Fruit fly (Drosophila melanogaster): Measurements from ENCODE around the gene hay.

The hay gene

dm6 chr3L:10665433-10666150 is 34.7 kb downstream of the hay start (continued):
- TF ChIP-seq gem (tag; optimal IDR thresholded peaks at IDR 0.05) (peak; percentile 99), lov (optimal IDR thresholded peaks at IDR 0.05) (no peak), lov (GFP tag; IDR thresholded peaks at IDR 0.05) (no peak), Hand (GFP tag; optimal IDR thresholded peaks at IDR 0.05) (peak; percentile 95), fd102C (GFP tag; optimal IDR thresholded peaks at IDR 0.05) (peak; percentile 90), CG18011 (GFP tag; optimal IDR thresholded peaks at IDR 0.05) (peak; percentile 80), Hr78 (GFP tag; optimal IDR thresholded peaks at IDR 0.05) (peak in 1 of 2 experiments; percentile 96), ham (GFP tag; IDR thresholded peaks at IDR 0.05) (peak; percentile 38; the same call in 1 of the 2 replicates), stwl (tag; optimal IDR thresholded peaks at IDR 0.05) (peak; percentile 65), Atf-2 (GFP tag; optimal IDR thresholded peaks at IDR 0.05) (peak; percentile 75), CG2129 (GFP tag; IDR thresholded peaks at IDR 0.05; ENCODE audit: partially characterized antibody) (no peak), lilli (GFP tag; optimal IDR thresholded peaks at IDR 0.05) (peak; percentile 93), MBD-R2 (GFP tag; IDR thresholded peaks at IDR 0.05) (peak; percentile 66; the same call in 1 of the 2 replicates), CG7839 (tag; optimal IDR thresholded peaks at IDR 0.05) (peak; percentile 99), CG18619 (GFP tag; optimal IDR thresholded peaks at IDR 0.05) (peak; percentile 98), fd96Cb (tag; optimal IDR thresholded peaks at IDR 0.05) (peak; percentile 97), slou (GFP tag; optimal IDR thresholded peaks at IDR 0.05) (peak; percentile 90), CG12236 (GFP tag; optimal IDR thresholded peaks at IDR 0.05) (peak; percentile 79), nerfin-2 (GFP tag; IDR thresholded peaks at IDR 0.05; ENCODE audit: partially characterized antibody) (no peak), CG3995 (GFP tag; optimal IDR thresholded peaks at IDR 0.05) (peak; percentile 75), Fer1 (GFP tag; optimal IDR thresholded peaks at IDR 0.05) (peak; percentile 97), Nf-YB (GFP tag; optimal IDR thresholded peaks at IDR 0.05) (peak; percentile 90), CG10267 (tag; optimal IDR thresholded peaks at IDR 0.05) (peak; percentile 96), HmgZ (tag; optimal IDR thresholded peaks at IDR 0.05) (peak; percentile 97), CG8924 (tag; optimal IDR thresholded peaks at IDR 0.05) (peak; percentile 99), danr (GFP tag; IDR thresholded peaks at IDR 0.05) (peak; percentile 90), ind (GFP tag; optimal IDR thresholded peaks at IDR 0.05) (peak; percentile 92), HHEX (GFP tag; optimal IDR thresholded peaks at IDR 0.05) (peak; percentile 97), Awh (GFP tag; IDR thresholded peaks at IDR 0.05) (peak; percentile 87), CG13775 (GFP tag; optimal IDR thresholded peaks at IDR 0.05) (peak; percentile 98), Tbp (GFP tag; optimal IDR thresholded peaks at IDR 0.05) (no peak), Taf1 (GFP tag; IDR thresholded peaks at IDR 0.05) (peak; percentile 85), CG1233 (GFP tag; optimal IDR thresholded peaks at IDR 0.05) (peak; percentile 98), lmd (GFP tag; IDR thresholded peaks at IDR 0.05) (peak; percentile 95), CG13287 (GFP tag; IDR thresholded peaks at IDR 0.05; ENCODE audit: partially characterized antibody) (no peak), CG11504 (tag; optimal IDR thresholded peaks at IDR 0.05) (peak; percentile 98), pita (GFP tag; optimal IDR thresholded peaks at IDR 0.05) (no peak), CG33213 (GFP tag; optimal IDR thresholded peaks at IDR 0.05) (peak; percentile 61), CG12219 (GFP tag; optimal IDR thresholded peaks at IDR 0.05) (peak; percentile 97), CG1647 (GFP tag; optimal IDR thresholded peaks at IDR 0.05) (peak; percentile 78), CG15479 (GFP tag; optimal IDR thresholded peaks at IDR 0.05) (peak; percentile 83), ash1 (GFP tag; optimal IDR thresholded peaks at IDR 0.05) (peak; percentile 66), CG9817 (tag; optimal IDR thresholded peaks at IDR 0.05) (peak; percentile 93), CrebB (tag; optimal IDR thresholded peaks at IDR 0.05) (peak; percentile 96), aop (GFP tag; IDR thresholded peaks at IDR 0.05) (peak; percentile 82), bcd (GFP tag; optimal IDR thresholded peaks at IDR 0.05) (peak; percentile 97), odd (GFP tag; optimal IDR thresholded peaks at IDR 0.05) (peak; percentile 99), CG18599 (GFP tag; optimal IDR thresholded peaks at IDR 0.05) (peak; percentile 96)
